Fruit fly (Drosophila melanogaster): ENCODE data around the gene CG3168.
A peak's percentile ranks its signal among the peaks of the same experiment; 100 is the strongest.

CG3168 gene

dm6 chrX:6702028-6702433 lies 37.8 kb downstream of the CG3168 start (continued):
- peak; percentile 52 for TF ChIP-seq CG12071 (GFP tag; optimal IDR thresholded peaks at IDR 0.05)
- TF ChIP-seq bcd (GFP tag; optimal IDR thresholded peaks at IDR 0.05) = peak; percentile 43
- peak; percentile 54 for TF ChIP-seq CG14050 (GFP tag; IDR thresholded peaks at IDR 0.05)
- no peak for TF ChIP-seq exex (tag; optimal IDR thresholded peaks at IDR 0.05)
- TF ChIP-seq Side (GFP tag; optimal IDR thresholded peaks at IDR 0.05) = peak; percentile 4
- TF ChIP-seq CG6272 (GFP tag; IDR thresholded peaks at IDR 0.05) = 0 out of 2 replicates have a peak, but pooled peaks have one; percentile 40
- peak; percentile 12 for TF ChIP-seq CG12104 (GFP tag; optimal IDR thresholded peaks at IDR 0.05)
- 0 out of 2 replicates have a peak, but pooled peaks have one; percentile 28 for TF ChIP-seq klu (GFP tag; IDR thresholded peaks at IDR 0.05)
- TF ChIP-seq grn (GFP tag; optimal IDR thresholded peaks at IDR 0.05) = no peak
- peak; percentile 85 for TF ChIP-seq nmo (GFP tag; optimal IDR thresholded peaks at IDR 0.05)
- TF ChIP-seq CG4707 (GFP tag; optimal IDR thresholded peaks at IDR 0.05) = peak; percentile 52
- peak; percentile 79 for TF ChIP-seq CoRest (tag; optimal IDR thresholded peaks at IDR 0.05)
- peak; percentile 29 for TF ChIP-seq CG12744 (GFP tag; optimal IDR thresholded peaks at IDR 0.05)
- peak; percentile 71 for TF ChIP-seq oc (tag; optimal IDR thresholded peaks at IDR 0.05)
- peak; percentile 52; the same call in 1 of the 3 replicates for TF ChIP-seq ci (GFP tag; IDR thresholded peaks at IDR 0.05)
- TF ChIP-seq crc (GFP tag; optimal IDR thresholded peaks at IDR 0.05) = no peak
- no peak for TF ChIP-seq rib (GFP tag; IDR thresholded peaks at IDR 0.05)
- peak; percentile 56 for TF ChIP-seq CG12659 (GFP tag; optimal IDR thresholded peaks at IDR 0.05)
- no peak for TF ChIP-seq Dfd (GFP tag; optimal IDR thresholded peaks at IDR 0.05)
- no peak for TF ChIP-seq Bteb2 (GFP tag; optimal IDR thresholded peaks at IDR 0.05)
- TF ChIP-seq chinmo (GFP tag; IDR thresholded peaks at IDR 0.05; ENCODE audit: partially characterized antibody) = no peak
- no peak for TF ChIP-seq Sry-δ (GFP tag; optimal IDR thresholded peaks at IDR 0.05)
- no peak for TF ChIP-seq Opbp (GFP tag; IDR thresholded peaks at IDR 0.05; ENCODE audit: partially characterized antibody)
- peak; percentile 5 for TF ChIP-seq lilli (GFP tag; optimal IDR thresholded peaks at IDR 0.05)
- peak in 1 of 3 experiments; percentile 71 for TF ChIP-seq lola (GFP tag; optimal IDR thresholded peaks at IDR 0.05)
- TF ChIP-seq onecut (GFP tag; IDR thresholded peaks at IDR 0.05) = peak; percentile 44
- peak; percentile 44 for TF ChIP-seq CG12236 (GFP tag; optimal IDR thresholded peaks at IDR 0.05)
- TF ChIP-seq Hr39 (optimal IDR thresholded peaks at IDR 0.05) = no peak
- peak; percentile 62 for TF ChIP-seq slp2 (GFP tag; optimal IDR thresholded peaks at IDR 0.05)
- no peak for TF ChIP-seq pho (GFP tag; optimal IDR thresholded peaks at IDR 0.05)
- TF ChIP-seq CG8290 (GFP tag; optimal IDR thresholded peaks at IDR 0.05) = peak; percentile 40
- no peak for TF ChIP-seq CG8290 (tag; optimal IDR thresholded peaks at IDR 0.05)
- peak; percentile 58 for TF ChIP-seq Mes4 (GFP tag; optimal IDR thresholded peaks at IDR 0.05)
- peak in 1 of 2 experiments; percentile 64 for TF ChIP-seq Eip74EF (GFP tag; optimal IDR thresholded peaks at IDR 0.05)
- TF ChIP-seq trem (tag; optimal IDR thresholded peaks at IDR 0.05) = peak; percentile 64
- TF ChIP-seq Mrtf (GFP tag; IDR thresholded peaks at IDR 0.05) = no peak
- peak; percentile 48 for TF ChIP-seq CG1602 (GFP tag; optimal IDR thresholded peaks at IDR 0.05)
- peak in 1 of 2 experiments; percentile 84 for TF ChIP-seq eve (GFP tag; optimal IDR thresholded peaks at IDR 0.05)
- TF ChIP-seq CG34224 (GFP tag; IDR thresholded peaks at IDR 0.05; ENCODE audit: partially characterized antibody) = no peak
- TF ChIP-seq toy (GFP tag; IDR thresholded peaks at IDR 0.05) = no peak
- peak; percentile 35; the same call in 1 of the 3 replicates for TF ChIP-seq CG34422 (GFP tag; IDR thresholded peaks at IDR 0.05)
- no peak for TF ChIP-seq pita (GFP tag; optimal IDR thresholded peaks at IDR 0.05)
- TF ChIP-seq Ravus (GFP tag; IDR thresholded peaks at IDR 0.05) = no peak
- TF ChIP-seq Rx (GFP tag; IDR thresholded peaks at IDR 0.05) = peak; percentile 58; the same call in 1 of the 2 replicates
- TF ChIP-seq Hmx (GFP tag; optimal IDR thresholded peaks at IDR 0.05) = no peak
- 0 out of 2 replicates have a peak, but pooled peaks have one; percentile 15 for TF ChIP-seq CG43689 (GFP tag; IDR thresholded peaks at IDR 0.05)
- no peak for TF ChIP-seq CG7271 (tag; optimal IDR thresholded peaks at IDR 0.05)
- no peak for TF ChIP-seq Kr (GFP tag; optimal IDR thresholded peaks at IDR 0.05)
- TF ChIP-seq CG1647 (GFP tag; optimal IDR thresholded peaks at IDR 0.05) = peak; percentile 1
- peak; percentile 67 for TF ChIP-seq Xbp1 (GFP tag; optimal IDR thresholded peaks at IDR 0.05)
- peak; percentile 25; the same call in 1 of the 2 replicates for TF ChIP-seq peb (GFP tag; IDR thresholded peaks at IDR 0.05)
- TF ChIP-seq Optix (GFP tag; IDR thresholded peaks at IDR 0.05) = peak; percentile 60; the same call in 1 of the 3 replicates

All from whole organism, embryonic.